Worm (Caenorhabditis elegans): Measurements from ENCODE around the gene F38B7.2.

DNA sequence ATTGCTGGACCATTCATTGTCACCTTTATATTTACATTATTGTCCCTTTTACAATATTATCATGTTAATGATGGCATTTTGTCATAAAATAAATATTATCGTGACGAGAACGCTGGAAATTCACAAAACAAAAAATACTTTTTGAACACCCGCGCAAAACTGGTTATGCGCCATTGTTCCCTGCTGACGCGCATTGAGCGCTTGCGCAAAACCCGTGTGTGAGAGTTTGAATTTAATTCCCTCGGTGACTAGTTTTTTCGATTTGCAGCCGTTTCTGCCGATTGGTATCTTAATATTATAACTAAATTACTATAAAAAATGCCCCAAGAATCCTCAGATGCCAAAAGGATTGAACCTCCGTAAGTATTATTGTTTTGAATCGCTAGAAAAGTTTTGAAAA is 22.3 kb upstream of the F38B7.2 start, which contains the start of gene pafo-1:
- TF ChIP-seq fkh-8 (tag; optimal IDR thresholded peaks at IDR 0.05) = peak; percentile 79
- peak; percentile 60 for TF ChIP-seq nhr-77 (tag; optimal IDR thresholded peaks at IDR 0.05)
- TF ChIP-seq pqm-1 (tag; optimal IDR thresholded peaks at IDR 0.05) = no peak
- TF ChIP-seq ama-1 (optimal IDR thresholded peaks at IDR 0.05) = peak; percentile 13
- TF ChIP-seq fos-1 (tag; optimal IDR thresholded peaks at IDR 0.05) = peak; percentile 84
- peak in 1 of 2 experiments; percentile 43 for TF ChIP-seq egl-27 (tag; optimal IDR thresholded peaks at IDR 0.05)
